Worm (Caenorhabditis elegans) whole organism, mixed stage, embryonic: ENCODE measurements around the gene F57F4.1.

Experiments used
- blmp-1 ChIP-seq: fragments of 150-350 bp; optimal IDR thresholded peaks from 2 replicates; lab custom pipeline; 2014; ENCODE audit warnings: missing biosample characterization, missing genetic modification characterization
- ceh-39 ChIP-seq: fragments of 150-350 bp; optimal IDR thresholded peaks from 2 replicates; lab custom pipeline; 2014; ENCODE audit warnings: missing biosample characterization, missing genetic modification characterization
- ceh-43 ChIP-seq: fragments of 200-800 bp; sonication (Bioruptor generic); optimal IDR thresholded peaks from 2 replicates; lab custom pipeline; 2018; ENCODE audit warnings: mild to moderate bottlenecking, missing genetic modification characterization, moderate library complexity, missing compliant biosample characterization
- lin-13 ChIP-seq: fragments of 150-350 bp; optimal IDR thresholded peaks from 2 replicates; lab custom pipeline; 2014; ENCODE audit warnings: missing biosample characterization, missing genetic modification characterization
- lsy-2 ChIP-seq: fragments of 150-350 bp; optimal IDR thresholded peaks from 2 replicates; lab custom pipeline; 2014; ENCODE audit warnings: missing biosample characterization, missing genetic modification characterization
- mab-5 ChIP-seq: fragments of 150-350 bp; optimal IDR thresholded peaks from 2 replicates; lab custom pipeline; 2014; ENCODE audit warnings: missing biosample characterization, missing genetic modification characterization
- mep-1 ChIP-seq: fragments of 150-350 bp; optimal IDR thresholded peaks from 2 replicates; lab custom pipeline; 2017; ENCODE audit warnings: missing biosample characterization, missing genetic modification reagents, missing genetic modification characterization, inconsistent platforms
- nhr-237 ChIP-seq: fragments of 150-350 bp; optimal IDR thresholded peaks from 2 replicates; lab custom pipeline; 2014; ENCODE audit warnings: missing biosample characterization, missing genetic modification characterization
- sem-2 ChIP-seq: fragments of 200-800 bp; sonication (Bioruptor generic); optimal IDR thresholded peaks from 2 replicates; lab custom pipeline; 2018; ENCODE audit warnings: mild to moderate bottlenecking, missing genetic modification characterization, missing compliant biosample characterization
- sptf-1 ChIP-seq: sonication (generic microtip); optimal IDR thresholded peaks from 2 replicates; lab custom pipeline; 2017; ENCODE audit warnings: mild to moderate bottlenecking, missing genetic modification characterization, moderate library complexity, missing compliant biosample characterization
- unc-39 ChIP-seq: fragments of 150-350 bp; optimal IDR thresholded peaks from 2 replicates; lab custom pipeline; 2014; ENCODE audit warnings: missing biosample characterization, missing genetic modification characterization
- unc-62 ChIP-seq: fragments of 150-350 bp; optimal IDR thresholded peaks from 2 replicates; lab custom pipeline; 2014; ENCODE audit warnings: missing biosample characterization, missing genetic modification reagents, missing genetic modification characterization
- ztf-11 ChIP-seq: fragments of 150-350 bp; optimal IDR thresholded peaks from 2 replicates; lab custom pipeline; 2014; ENCODE audit warnings: missing biosample characterization, missing genetic modification characterization

DNA sequence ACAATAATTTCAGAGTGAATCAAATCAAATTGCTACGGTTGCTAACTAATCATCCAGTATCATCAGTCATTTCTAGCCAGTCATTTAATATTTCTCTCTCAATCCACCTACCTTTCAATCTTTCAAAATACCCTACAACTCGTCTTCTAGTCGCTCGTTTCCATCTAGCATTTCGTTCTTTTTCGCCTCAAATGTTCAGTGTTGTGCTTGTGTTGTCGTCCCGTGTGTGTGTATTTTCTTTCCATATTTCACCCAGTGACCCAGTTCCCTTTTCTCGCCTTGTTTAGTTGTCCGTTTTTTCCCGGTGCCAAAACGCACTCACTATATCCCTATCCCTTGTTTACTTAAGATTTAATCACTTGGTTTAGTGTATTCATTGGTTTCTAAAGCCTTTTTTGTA, 28.6 kb upstream of the F57F4.1 start:
- TF ChIP-seq unc-62 (GFP tag; lab: Kevin White, UChicago) (no peak), blmp-1 (tag; lab: Kevin White, UChicago) (no peak), sptf-1 (tag; lab: Kevin White, UChicago) (no peak), ztf-11 (tag; lab: Kevin White, UChicago) (no peak), ceh-43 (GFP tag; lab: Kevin White, UChicago) (no peak), lsy-2 (tag; lab: Kevin White, UChicago) (no peak), lin-13 (no peak), nhr-237 (tag; lab: Kevin White, UChicago) (no peak), ceh-39 (tag; lab: Kevin White, UChicago) (no peak), unc-39 (tag; lab: Kevin White, UChicago) (no peak), mab-5 (tag; lab: Kevin White, UChicago) (no peak), sem-2 (no peak), mep-1 (tag; lab: Kevin White, UChicago) (no peak)
